Worm (Caenorhabditis elegans): ENCODE data around the gene vps-33.1.

vps-33.1 gene

DNA sequence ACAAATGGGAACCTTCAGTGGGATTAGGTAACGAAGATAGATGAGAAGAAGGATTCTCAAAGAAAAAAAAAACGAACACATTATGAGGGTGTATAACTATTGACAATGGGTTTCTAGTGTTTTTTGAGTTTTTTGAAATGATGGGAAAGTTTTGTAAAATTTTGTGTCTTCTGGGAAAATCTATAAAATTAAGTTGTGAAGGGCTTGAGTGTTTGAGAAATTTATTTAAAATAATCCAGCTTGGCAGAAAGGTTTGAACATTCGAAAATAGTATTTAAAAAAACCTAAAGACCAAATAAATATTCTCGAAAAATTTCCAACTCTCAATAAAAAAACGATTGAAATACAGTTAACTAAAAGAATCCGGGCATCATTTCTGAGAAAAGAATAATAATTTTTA, 44.5 kb downstream of the vps-33.1 start:
- TF ChIP-seq scrt-1 (GFP tag; IDR thresholded peaks at IDR 0.05) (no peak), ceh-13 (GFP tag; optimal IDR thresholded peaks at IDR 0.05) (no peak), ets-7 (tag; optimal IDR thresholded peaks at IDR 0.05) (no peak), pes-1 (GFP tag; IDR thresholded peaks at IDR 0.05) (no peak), aly-1 (tag; optimal IDR thresholded peaks at IDR 0.05) (no peak), hnd-1 (tag; optimal IDR thresholded peaks at IDR 0.05) (no peak), B0310.2 (tag; optimal IDR thresholded peaks at IDR 0.05) (no peak), ceh-36 (tag; optimal IDR thresholded peaks at IDR 0.05) (no peak), tra-4 (tag; optimal IDR thresholded peaks at IDR 0.05) (no peak), sea-1 (GFP tag; conservative IDR thresholded peaks at IDR 0.05) (no peak), flt-1 (GFP tag; IDR thresholded peaks at IDR 0.05) (no peak), F13C5.2 (tag; optimal IDR thresholded peaks at IDR 0.05) (no peak), hmg-4 (GFP tag; optimal IDR thresholded peaks at IDR 0.05) (no peak), tbx-11 (GFP tag; IDR thresholded peaks at IDR 0.05) (no peak), ama-1 (optimal IDR thresholded peaks at IDR 0.05) (no peak), hmbx-1 (tag; optimal IDR thresholded peaks at IDR 0.05) (no peak)

DNA sequence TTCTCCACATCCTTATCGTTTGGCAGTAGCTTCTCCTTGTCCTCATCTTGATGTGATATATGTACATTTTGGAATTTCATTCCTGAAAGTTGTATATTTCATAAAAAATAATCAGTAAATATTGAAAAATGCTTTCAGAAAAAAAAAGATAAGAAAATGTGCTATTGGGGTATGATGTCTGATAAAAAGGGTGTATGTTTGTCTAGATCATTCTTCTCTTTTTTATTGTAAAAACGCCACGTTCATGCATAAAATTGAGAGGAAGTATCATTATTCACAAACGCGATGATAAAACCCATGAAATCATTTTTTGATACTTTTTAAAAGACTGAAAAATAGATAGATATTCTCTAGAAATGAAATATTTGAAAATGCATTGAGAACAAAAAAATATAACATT, 47.9 kb downstream of the vps-33.1 start:
- TF ChIP-seq F13C5.2 (tag; optimal IDR thresholded peaks at IDR 0.05) (no peak), ceh-36 (tag; optimal IDR thresholded peaks at IDR 0.05) (no peak)

DNA sequence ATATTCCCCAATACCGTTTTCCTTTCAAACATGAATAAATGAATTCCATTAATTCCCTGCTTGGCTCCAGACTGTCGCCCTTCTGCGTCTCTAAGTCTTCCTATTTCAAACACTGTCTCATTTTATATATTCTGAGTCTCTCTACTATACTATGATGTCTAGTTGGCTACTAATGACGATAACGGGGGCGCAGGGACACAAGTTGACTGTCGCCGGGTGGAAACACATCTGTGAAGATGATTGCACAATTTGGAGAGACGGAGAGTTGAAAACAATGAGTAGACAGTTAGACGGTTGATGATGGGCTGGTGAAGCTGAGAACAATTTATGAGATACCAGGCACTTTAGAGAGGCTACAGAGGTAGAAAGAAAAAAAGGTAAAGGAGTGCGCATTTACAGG, 48.8 kb downstream of the vps-33.1 start, which contains the start of gene sma-2:
Gene sma-2, plus strand, starts transcription at position 194 of the 400 bp plus-strand sequence.
- no peak for TF ChIP-seq ceh-13 (GFP tag; optimal IDR thresholded peaks at IDR 0.05)
- no peak for TF ChIP-seq scrt-1 (GFP tag; IDR thresholded peaks at IDR 0.05)
- TF ChIP-seq aly-1 (tag; optimal IDR thresholded peaks at IDR 0.05), result no peak
- TF ChIP-seq ama-1 (optimal IDR thresholded peaks at IDR 0.05), result no peak
- TF ChIP-seq pes-1 (GFP tag; IDR thresholded peaks at IDR 0.05), result no peak
- TF ChIP-seq tra-4 (tag; optimal IDR thresholded peaks at IDR 0.05), result no peak
- no peak for TF ChIP-seq hmg-4 (GFP tag; optimal IDR thresholded peaks at IDR 0.05)
- no peak for TF ChIP-seq B0310.2 (tag; optimal IDR thresholded peaks at IDR 0.05)
- TF ChIP-seq flt-1 (GFP tag; IDR thresholded peaks at IDR 0.05), result no peak
- no peak for TF ChIP-seq tbx-11 (GFP tag; IDR thresholded peaks at IDR 0.05)
- TF ChIP-seq hnd-1 (tag; optimal IDR thresholded peaks at IDR 0.05), result no peak
- no peak for TF ChIP-seq hmbx-1 (tag; optimal IDR thresholded peaks at IDR 0.05)
- no peak for TF ChIP-seq tbx-37 (GFP tag; conservative IDR thresholded peaks at IDR 0.05)
- no peak for TF ChIP-seq sea-1 (GFP tag; conservative IDR thresholded peaks at IDR 0.05)
- TF ChIP-seq ceh-36 (tag; optimal IDR thresholded peaks at IDR 0.05), result no peak
- TF ChIP-seq F13C5.2 (tag; optimal IDR thresholded peaks at IDR 0.05), result no peak
- TF ChIP-seq ets-7 (tag; optimal IDR thresholded peaks at IDR 0.05), result no peak

DNA sequence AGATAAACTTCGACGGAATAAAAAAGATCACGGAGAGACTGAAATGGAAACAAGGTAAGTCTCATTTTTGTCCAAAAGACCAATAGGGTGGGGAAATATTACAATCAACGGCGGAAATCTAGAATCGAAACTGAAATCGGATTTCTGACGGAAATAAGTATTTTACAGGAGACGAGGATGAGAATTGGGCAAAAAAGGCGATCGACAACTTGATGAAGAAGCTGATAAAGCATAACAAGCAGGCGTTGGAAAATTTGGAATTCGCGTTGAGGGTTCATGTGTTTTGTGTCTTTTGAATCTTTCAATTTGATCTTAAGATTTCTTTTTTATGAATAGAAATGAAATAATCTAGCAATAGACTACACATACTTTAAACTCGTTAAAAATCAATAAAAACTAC, 49.9 kb downstream of the vps-33.1 start, which contains the start of gene ugtp-1:
Gene ugtp-1, minus strand, starts transcription at position 101 of the 400 bp plus-strand sequence.
- TF ChIP-seq tra-4 (tag; optimal IDR thresholded peaks at IDR 0.05), result no peak
- TF ChIP-seq tbx-37 (GFP tag; conservative IDR thresholded peaks at IDR 0.05), result no peak
- TF ChIP-seq hmg-4 (GFP tag; optimal IDR thresholded peaks at IDR 0.05), result no peak
- no peak for TF ChIP-seq B0310.2 (tag; optimal IDR thresholded peaks at IDR 0.05)
- TF ChIP-seq flt-1 (GFP tag; IDR thresholded peaks at IDR 0.05), result no peak
- TF ChIP-seq aly-1 (tag; optimal IDR thresholded peaks at IDR 0.05), result no peak
- TF ChIP-seq hmbx-1 (tag; optimal IDR thresholded peaks at IDR 0.05), result no peak
- TF ChIP-seq tbx-11 (GFP tag; IDR thresholded peaks at IDR 0.05), result no peak
- no peak for TF ChIP-seq ets-7 (tag; optimal IDR thresholded peaks at IDR 0.05)
- TF ChIP-seq sea-1 (GFP tag; conservative IDR thresholded peaks at IDR 0.05), result no peak
- no peak for TF ChIP-seq scrt-1 (GFP tag; IDR thresholded peaks at IDR 0.05)
- no peak for TF ChIP-seq ceh-13 (GFP tag; optimal IDR thresholded peaks at IDR 0.05)
- no peak for TF ChIP-seq ceh-36 (tag; optimal IDR thresholded peaks at IDR 0.05)
- no peak for TF ChIP-seq pes-1 (GFP tag; IDR thresholded peaks at IDR 0.05)
- TF ChIP-seq F13C5.2 (tag; optimal IDR thresholded peaks at IDR 0.05), result no peak
- no peak for TF ChIP-seq ama-1 (optimal IDR thresholded peaks at IDR 0.05)
- TF ChIP-seq hnd-1 (tag; optimal IDR thresholded peaks at IDR 0.05), result no peak

Data from whole organism, early embryonic.